Worm (Caenorhabditis elegans): ENCODE data around the gene btb-20.

The btb-20 gene

DNA sequence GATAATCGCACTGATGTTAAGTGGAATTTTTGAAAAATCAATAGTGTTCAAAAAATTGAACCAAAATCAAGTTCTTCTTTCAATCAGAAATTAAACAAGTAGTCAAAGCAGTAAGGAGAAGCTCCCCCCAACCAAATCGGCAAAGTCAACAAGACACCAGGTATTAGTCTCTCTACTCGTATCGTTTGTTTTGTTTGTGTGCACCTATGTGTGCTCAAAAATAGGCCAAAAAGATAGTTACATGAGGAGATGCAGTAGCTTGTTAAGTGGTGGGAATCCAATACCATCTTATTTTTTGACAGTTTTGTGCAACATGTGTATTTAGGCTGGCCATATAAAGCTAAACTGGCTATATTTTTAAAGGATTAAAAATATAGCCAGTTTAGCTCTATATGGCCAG, 17.1 kb downstream of the btb-20 start, which contains the start of gene K10H10.12:
Gene K10H10.12, minus strand, starts transcription at position 101 of the 400 bp plus-strand sequence.
- no peak for TF ChIP-seq ceh-9 (tag; optimal IDR thresholded peaks at IDR 0.05)
- TF ChIP-seq zip-5 (tag; optimal IDR thresholded peaks at IDR 0.05), result no peak
- TF ChIP-seq ceh-18 (tag; optimal IDR thresholded peaks at IDR 0.05), result no peak
- no peak for TF ChIP-seq ztf-16 (tag; optimal IDR thresholded peaks at IDR 0.05)
- no peak for TF ChIP-seq K09A11.1 (tag; optimal IDR thresholded peaks at IDR 0.05; ENCODE audit: insufficient read depth)
- no peak for TF ChIP-seq lim-6 (tag; optimal IDR thresholded peaks at IDR 0.05)
- TF ChIP-seq Y22D7AL.16 (tag; optimal IDR thresholded peaks at IDR 0.05), result no peak
- no peak for TF ChIP-seq nhr-232 (tag; optimal IDR thresholded peaks at IDR 0.05)
- no peak for TF ChIP-seq odd-2 (tag; optimal IDR thresholded peaks at IDR 0.05)
- no peak for TF ChIP-seq eyg-1 (tag; optimal IDR thresholded peaks at IDR 0.05)
- TF ChIP-seq F13H6.1 (tag; optimal IDR thresholded peaks at IDR 0.05), result no peak
- TF ChIP-seq ets-4 (tag; optimal IDR thresholded peaks at IDR 0.05), result no peak

DNA sequence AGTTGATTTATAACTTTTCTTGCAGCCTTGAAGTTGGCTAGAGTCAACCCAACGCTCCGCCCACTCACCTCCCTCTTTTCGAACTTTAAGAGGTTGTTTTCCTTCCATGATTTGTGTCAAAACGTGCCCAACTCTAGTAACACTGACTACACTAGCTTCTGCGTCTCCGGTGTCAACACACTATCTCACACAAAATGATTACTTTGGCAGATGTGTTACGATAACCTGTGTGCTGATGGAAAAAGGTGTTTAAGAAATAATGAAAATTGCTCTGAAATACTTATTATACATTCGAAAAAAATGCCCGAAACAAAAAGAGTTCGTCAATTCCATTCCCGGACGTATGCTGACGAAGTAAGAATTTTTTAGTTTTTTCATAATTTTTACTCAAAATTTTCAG, 20.3 kb downstream of the btb-20 start, which contains the start of gene K10H10.6:
Gene K10H10.6, plus strand, starts transcription at position 301 of the 400 bp plus-strand sequence.
- TF ChIP-seq ahr-1 (tag; optimal IDR thresholded peaks at IDR 0.05) (no peak), sdc-2 (tag; optimal IDR thresholded peaks at IDR 0.05) (no peak), madf-2 (tag; optimal IDR thresholded peaks at IDR 0.05) (no peak), nfya-1 (tag; optimal IDR thresholded peaks at IDR 0.05) (no peak), hlh-8 (tag; optimal IDR thresholded peaks at IDR 0.05) (no peak), syd-9 (tag; optimal IDR thresholded peaks at IDR 0.05) (no peak), gmeb-2 (tag; optimal IDR thresholded peaks at IDR 0.05) (no peak), odd-2 (tag; optimal IDR thresholded peaks at IDR 0.05) (no peak), ceh-14 (tag; optimal IDR thresholded peaks at IDR 0.05) (no peak), dmd-4 (tag; optimal IDR thresholded peaks at IDR 0.05; ENCODE audit: borderline replicate concordance) (no peak), ceh-24 (tag; optimal IDR thresholded peaks at IDR 0.05) (no peak), C08G9.2 (tag; optimal IDR thresholded peaks at IDR 0.05) (no peak), pqm-1 (tag; optimal IDR thresholded peaks at IDR 0.05) (no peak), ceh-6 (GFP tag; optimal IDR thresholded peaks at IDR 0.05) (no peak), pax-1 (tag; optimal IDR thresholded peaks at IDR 0.05) (no peak), ceh-22 (tag; optimal IDR thresholded peaks at IDR 0.05) (no peak), hlh-6 (tag; optimal IDR thresholded peaks at IDR 0.05) (no peak), ref-2 (tag; optimal IDR thresholded peaks at IDR 0.05) (no peak), sox-2 (GFP tag; IDR thresholded peaks at IDR 0.05) (no peak)

DNA sequence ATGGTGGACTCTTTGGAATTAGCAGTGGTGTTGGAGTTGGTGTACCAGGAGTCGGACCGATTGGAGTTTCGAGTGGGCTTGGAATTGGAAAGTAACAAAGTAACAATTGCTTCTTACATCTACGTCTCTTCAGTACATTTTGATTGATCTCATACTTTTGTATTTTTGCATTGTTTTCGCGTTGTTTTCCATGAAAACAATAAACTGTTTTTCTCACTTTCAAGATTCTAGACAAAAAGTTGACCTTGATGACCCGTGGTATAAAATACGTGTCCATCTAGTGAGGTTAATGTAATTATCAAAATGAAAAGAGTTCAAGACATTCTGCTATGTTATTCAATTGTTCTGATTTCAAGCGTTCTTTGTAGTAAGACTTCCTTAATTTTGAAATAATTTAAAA, 21.9 kb downstream of the btb-20 start, which contains the start of gene K10H10.5:
Gene K10H10.5, plus strand, starts transcription at position 301 of the 400 bp plus-strand sequence.
- TF ChIP-seq fkh-10 (GFP tag; optimal IDR thresholded peaks at IDR 0.05) (no peak), ceh-24 (tag; optimal IDR thresholded peaks at IDR 0.05) (no peak), F13H6.1 (tag; optimal IDR thresholded peaks at IDR 0.05) (no peak)

DNA sequence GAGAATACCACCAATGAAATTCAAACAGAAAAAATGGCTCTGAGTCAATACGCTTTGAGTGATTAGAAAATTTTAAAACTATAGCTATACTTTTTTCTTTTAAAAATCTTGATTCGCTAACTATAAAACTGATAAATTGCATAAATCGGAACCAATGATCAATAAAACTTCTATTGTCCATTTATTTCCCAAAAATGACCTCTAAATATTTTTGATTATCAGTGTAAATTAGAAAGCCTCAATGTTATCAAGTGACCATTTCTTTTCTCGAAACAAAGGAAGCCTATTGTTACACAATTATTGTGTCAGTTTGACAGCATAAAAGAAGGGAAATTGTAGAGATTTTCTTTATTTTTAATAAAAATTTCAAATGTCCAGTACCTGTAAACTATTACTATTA, 23.2 kb downstream of the btb-20 start, which contains the start of gene K10H10.4:
Gene K10H10.4, plus strand, starts transcription at position 301 of the 400 bp plus-strand sequence.
- no peak for TF ChIP-seq ttx-3 (tag; optimal IDR thresholded peaks at IDR 0.05)
- no peak for TF ChIP-seq madf-2 (tag; optimal IDR thresholded peaks at IDR 0.05)
- TF ChIP-seq T23F11.4 (GFP tag; optimal IDR thresholded peaks at IDR 0.05), result no peak
- no peak for TF ChIP-seq ceh-22 (tag; optimal IDR thresholded peaks at IDR 0.05)
- no peak for TF ChIP-seq tbx-2 (tag; optimal IDR thresholded peaks at IDR 0.05)
- no peak for TF ChIP-seq hlh-8 (tag; optimal IDR thresholded peaks at IDR 0.05)
- no peak for TF ChIP-seq ceh-30 (tag; optimal IDR thresholded peaks at IDR 0.05)
- TF ChIP-seq ceh-24 (tag; optimal IDR thresholded peaks at IDR 0.05), result no peak
- TF ChIP-seq tbx-7 (tag; optimal IDR thresholded peaks at IDR 0.05), result no peak

DNA sequence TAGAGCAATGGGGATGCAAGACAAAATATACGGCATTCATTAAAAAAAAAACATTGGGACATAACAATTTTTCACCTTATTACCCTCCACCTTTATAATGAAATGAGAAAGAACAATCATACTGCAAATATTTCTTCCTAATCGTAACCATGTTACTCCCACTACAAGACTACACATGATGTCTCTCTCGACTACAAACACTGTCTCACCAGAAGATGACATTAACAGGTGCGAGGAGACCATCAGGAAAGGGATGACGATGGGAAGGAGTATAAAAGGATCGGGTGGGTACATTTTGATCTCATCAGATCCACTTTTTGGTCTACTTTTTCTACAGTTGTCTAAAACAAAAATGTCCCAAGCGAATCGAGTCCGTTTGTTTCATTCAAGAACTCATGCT, 25.5 kb downstream of the btb-20 start, which contains the start of gene dhs-8:
Gene dhs-8, plus strand, starts transcription at position 179 of the 400 bp plus-strand sequence.
- TF ChIP-seq ceh-14 (tag; optimal IDR thresholded peaks at IDR 0.05) (no peak), ceh-48 (tag; optimal IDR thresholded peaks at IDR 0.05) (no peak), ceh-2 (tag; optimal IDR thresholded peaks at IDR 0.05) (no peak), C08G9.2 (tag; optimal IDR thresholded peaks at IDR 0.05) (no peak), nhr-11 (tag; optimal IDR thresholded peaks at IDR 0.05) (no peak)
